Worm (Caenorhabditis elegans) whole organism, L4 larva: ENCODE results near the gene ddx-46.

Experiments used
- nhr-28 ChIP-seq: fragments of 150-350 bp; optimal IDR thresholded peaks from 2 replicates; lab custom pipeline; 2014; ENCODE audit warnings: missing biosample characterization, missing genetic modification characterization
- snpc-4 ChIP-seq: fragments of 150-350 bp; optimal IDR thresholded peaks from 2 replicates; lab custom pipeline; 2014; ENCODE audit warnings: missing biosample characterization, missing genetic modification characterization
- unc-39 ChIP-seq: sonication (generic microtip); optimal IDR thresholded peaks from 2 replicates; lab custom pipeline; 2017; ENCODE audit warnings: missing biosample characterization, missing genetic modification characterization
- zfp-2 ChIP-seq: sonication (generic microtip); optimal IDR thresholded peaks from 2 replicates; lab custom pipeline; 2016; ENCODE audit warnings: mild to moderate bottlenecking, missing genetic modification characterization, missing compliant biosample characterization
- ztf-11 ChIP-seq: fragments of 150-350 bp; optimal IDR thresholded peaks from 2 replicates; lab custom pipeline; 2014; ENCODE audit warnings: missing biosample characterization, missing genetic modification characterization

DNA sequence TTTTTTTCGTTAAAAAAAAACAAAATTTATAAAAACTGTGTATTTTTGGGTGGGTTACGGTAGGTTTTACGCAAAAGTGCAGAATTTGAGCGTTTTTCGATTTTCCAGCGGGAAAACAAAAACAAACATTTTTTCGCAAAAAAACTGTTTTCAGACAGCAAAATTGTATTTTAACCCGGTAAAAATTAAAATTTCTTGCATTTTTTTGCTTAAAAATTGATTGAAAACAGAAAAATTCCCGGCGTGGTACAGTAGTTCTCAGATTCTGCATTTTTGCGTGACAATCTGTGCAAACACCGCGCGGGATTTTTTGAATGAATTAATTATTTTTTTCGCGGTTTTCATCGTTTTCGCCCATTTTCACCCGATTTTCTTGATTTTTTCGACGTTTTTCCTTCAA, 32.4 kb downstream of the ddx-46 start:
- TF ChIP-seq nhr-28 (tag; lab: Kevin White, UChicago) (no peak), ztf-11 (tag; lab: Kevin White, UChicago) (no peak), snpc-4 (tag; lab: Kevin White, UChicago) (no peak), unc-39 (tag; lab: Kevin White, UChicago) (no peak), zfp-2 (tag; lab: Kevin White, UChicago) (no peak)
